Fruit fly (Drosophila melanogaster) Kc167 (cell line): ENCODE results near the gene sphinx1.

Source experiments
- Myc ChIP-seq: fragments of >200 bp; optimal IDR thresholded peaks from 2 replicates; lab custom pipeline; 2017; ENCODE audit warnings: missing external identifiers
- Sin3A ChIP-seq: fragments of >200 bp; optimal IDR thresholded peaks from 2 replicates; lab custom pipeline; 2018; ENCODE audit warnings: missing external identifiers
- h ChIP-seq: fragments of >200 bp; optimal IDR thresholded peaks from 3 replicates; lab custom pipeline; 2018; ENCODE audit warnings: missing external identifiers
- insv ChIP-seq: fragments of >200 bp; optimal IDR thresholded peaks from 3 replicates; lab custom pipeline; 2018; ENCODE audit warnings: missing external identifiers
- psq ChIP-seq: fragments of >200 bp; optimal IDR thresholded peaks from 2 replicates; lab custom pipeline; 2017; ENCODE audit warnings: missing external identifiers
- ttk ChIP-seq: sonication (Bioruptor generic); optimal IDR thresholded peaks from 2 replicates; lab custom pipeline; 2017; ENCODE audit warnings: missing external identifiers

sphinx1 gene

DNA sequence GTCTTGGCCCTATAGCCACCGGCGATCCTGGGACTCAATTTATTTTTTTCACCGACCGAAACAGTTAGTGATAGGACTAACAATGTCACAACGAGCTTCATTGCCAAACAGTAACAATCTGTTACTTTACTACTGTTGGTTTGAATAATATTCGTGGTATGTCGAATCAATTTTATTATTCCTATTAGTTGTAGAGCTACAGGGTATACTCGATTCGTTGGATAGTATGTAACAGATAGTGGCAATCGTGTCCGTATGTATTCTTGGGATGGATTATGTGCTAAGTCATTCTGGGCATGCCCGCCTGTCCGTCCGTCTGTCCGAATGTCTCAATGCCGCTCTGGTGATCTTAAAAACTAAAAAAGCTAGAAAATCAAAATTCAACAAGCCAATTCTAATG, at the start of gene sphinx1:
TSS of gene sphinx1 (minus strand) at position 101 of the 400 bp plus-strand sequence.
- no peak for TF ChIP-seq insv (lab: Kevin White, UChicago)
- no peak for TF ChIP-seq psq (lab: Kevin White, UChicago)
- no peak for TF ChIP-seq Myc (lab: Kevin White, UChicago)
- no peak for TF ChIP-seq h (lab: Kevin White, UChicago)
- TF ChIP-seq Sin3A (lab: Kevin White, UChicago), result no peak
- no peak for TF ChIP-seq ttk (lab: Kevin White, UChicago)

DNA sequence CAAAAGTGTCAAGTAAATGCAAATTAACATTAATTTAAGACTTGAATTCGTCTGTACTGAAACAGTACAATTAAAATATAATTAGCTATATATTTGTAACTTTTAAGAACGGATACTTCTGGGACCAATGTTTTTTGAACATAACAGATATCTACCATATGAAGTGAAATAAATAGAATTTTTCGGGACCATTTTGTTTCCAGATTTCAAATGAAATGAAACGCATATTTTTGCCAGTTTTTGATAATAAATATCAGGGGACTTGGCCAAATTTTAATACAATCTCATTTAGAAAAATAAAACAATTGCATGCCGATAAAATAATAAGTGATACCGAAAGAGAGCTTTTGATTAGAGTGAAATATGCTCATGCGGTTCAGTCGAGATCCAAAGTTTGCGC, 46.5 kb upstream of the sphinx1 start, which contains the start of gene mthl6:
TSS of gene mthl6 (plus strand) at position 301 of the 400 bp plus-strand sequence.
- no peak for TF ChIP-seq psq (lab: Kevin White, UChicago)
- no peak for TF ChIP-seq Myc (lab: Kevin White, UChicago)
- TF ChIP-seq insv (lab: Kevin White, UChicago), result no peak
- no peak for TF ChIP-seq h (lab: Kevin White, UChicago)
- TF ChIP-seq Sin3A (lab: Kevin White, UChicago), result no peak
- no peak for TF ChIP-seq ttk (lab: Kevin White, UChicago)

DNA sequence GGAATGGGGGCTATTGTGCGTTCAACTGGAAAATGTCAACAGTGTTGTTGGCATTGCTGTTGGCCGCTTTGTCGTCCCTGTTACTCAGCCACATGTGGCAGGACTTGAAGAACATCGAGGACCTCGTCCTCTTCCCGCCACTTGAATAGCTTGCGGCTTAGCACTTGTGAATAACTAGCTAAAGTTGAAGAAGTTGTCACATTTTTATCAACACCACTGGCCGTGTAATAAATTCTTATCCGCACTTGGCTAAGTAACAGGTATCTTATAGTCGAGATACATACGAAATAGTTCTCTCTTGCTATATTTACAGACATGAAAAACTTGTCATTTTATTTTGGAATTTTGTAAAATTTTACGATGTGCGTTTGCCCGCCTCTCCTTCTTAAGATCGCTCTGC, 36.1 kb upstream of the sphinx1 start, which contains the start of gene CG43292:
TSS of gene CG43292 (plus strand) at position 301 of the 400 bp plus-strand sequence.
- no peak for TF ChIP-seq ttk (lab: Kevin White, UChicago)

DNA sequence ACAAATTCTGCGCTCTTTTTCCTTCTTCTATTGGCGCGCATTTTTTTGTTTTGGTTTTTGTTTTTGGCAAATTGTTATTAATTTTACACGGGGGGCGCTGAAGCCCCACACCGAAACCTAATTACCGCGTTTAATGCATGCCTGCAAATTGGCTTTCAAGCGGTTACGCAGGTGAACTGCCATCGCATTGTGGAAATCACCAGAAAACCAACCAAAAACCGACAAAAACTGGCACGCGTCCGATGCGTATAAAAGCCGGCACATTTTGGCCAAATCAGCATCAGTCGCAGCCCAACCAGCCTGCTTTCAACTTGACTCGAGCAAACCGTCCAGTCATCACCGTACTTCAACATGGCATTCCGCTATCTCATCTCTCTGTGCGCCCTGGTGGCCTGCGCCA, 32.1 kb upstream of the sphinx1 start, which contains the start of gene CG8541:
TSS of gene CG8541 (plus strand) at position 301 of the 400 bp plus-strand sequence.
- no peak for TF ChIP-seq Myc (lab: Kevin White, UChicago)
- TF ChIP-seq psq (lab: Kevin White, UChicago), result no peak
- no peak for TF ChIP-seq insv (lab: Kevin White, UChicago)
- no peak for TF ChIP-seq h (lab: Kevin White, UChicago)

DNA sequence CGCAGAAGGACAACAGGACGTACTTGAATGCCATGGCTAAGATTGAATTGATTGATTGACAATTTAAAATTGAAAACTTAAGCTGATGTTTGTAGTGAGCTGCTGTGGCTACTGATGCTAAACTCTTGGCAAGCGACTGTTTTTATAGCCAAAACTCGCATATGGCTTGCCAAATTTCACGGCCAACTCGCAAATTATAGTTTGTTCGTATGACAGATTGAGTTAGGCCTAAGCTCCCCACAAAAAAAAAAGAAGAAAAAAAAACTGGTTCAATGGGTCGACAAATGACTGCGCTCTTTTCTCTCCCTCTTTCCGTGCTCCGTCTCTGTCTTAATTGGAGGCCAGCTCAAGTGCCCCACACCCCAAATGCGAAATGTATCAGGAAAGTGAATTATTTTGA, 31.0 kb upstream of the sphinx1 start, which contains the start of gene CG8543:
TSS of gene CG8543 (minus strand) at position 101 of the 400 bp plus-strand sequence.
- TF ChIP-seq h (lab: Kevin White, UChicago) (no peak), ttk (lab: Kevin White, UChicago) (no peak), insv (lab: Kevin White, UChicago) (no peak), Myc (lab: Kevin White, UChicago) (no peak), psq (lab: Kevin White, UChicago) (no peak), Sin3A (lab: Kevin White, UChicago) (no peak)

DNA sequence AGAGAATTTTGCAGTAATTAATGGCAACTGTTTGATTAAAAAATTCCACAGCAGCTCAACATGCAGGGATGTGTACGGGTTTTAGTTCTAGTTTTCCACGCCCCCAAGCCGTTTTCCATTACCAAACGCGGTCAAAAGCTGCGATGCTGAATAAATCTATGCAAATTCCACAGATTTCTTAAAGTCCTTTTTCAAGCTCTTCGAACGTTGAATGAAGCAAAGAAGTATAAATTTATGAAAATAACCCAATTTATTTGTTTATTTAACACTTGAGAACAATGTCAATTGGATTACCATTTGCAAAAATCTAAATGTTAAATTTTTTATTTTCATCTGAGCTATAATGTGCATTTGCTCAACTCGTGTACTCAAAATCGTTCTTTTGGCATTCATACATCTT, 26.0 kb upstream of the sphinx1 start, which contains the start of the genes CG42660, CG42661 and Tsp66A:
TSS of gene CG42660 (plus strand) at position 301 of the 400 bp plus-strand sequence.
TSS of gene CG42661 (plus strand) at position 301 of the 400 bp plus-strand sequence.
TSS of gene Tsp66A (plus strand) at position 301 of the 400 bp plus-strand sequence.
- TF ChIP-seq h (lab: Kevin White, UChicago) (no peak), insv (lab: Kevin White, UChicago) (no peak), ttk (lab: Kevin White, UChicago) (no peak), Myc (lab: Kevin White, UChicago) (no peak), Sin3A (lab: Kevin White, UChicago) (no peak)

DNA sequence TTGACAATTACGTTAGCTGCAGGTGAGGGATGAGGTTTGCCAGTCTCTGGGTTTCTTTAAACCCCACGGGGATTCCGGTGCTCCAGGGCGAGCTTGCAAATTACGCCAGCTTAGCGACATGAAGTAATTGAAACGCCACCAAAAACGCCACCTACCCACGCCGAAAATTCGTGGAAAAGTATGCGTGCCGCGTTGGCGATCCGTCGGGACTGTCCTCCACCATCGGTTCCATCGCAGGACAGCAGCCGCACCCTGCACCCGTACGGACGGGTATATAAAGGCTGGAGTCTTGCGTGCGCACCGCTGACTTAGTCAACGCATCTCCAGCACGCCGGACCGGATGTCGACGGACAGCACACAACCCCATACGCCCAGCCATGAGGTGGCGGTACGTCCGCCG, 16.6 kb upstream of the sphinx1 start, which contains the start of gene ppk26:
TSS of gene ppk26 (plus strand) at position 301 of the 400 bp plus-strand sequence.
- TF ChIP-seq h (lab: Kevin White, UChicago), result no peak
- no peak for TF ChIP-seq insv (lab: Kevin White, UChicago)

DNA sequence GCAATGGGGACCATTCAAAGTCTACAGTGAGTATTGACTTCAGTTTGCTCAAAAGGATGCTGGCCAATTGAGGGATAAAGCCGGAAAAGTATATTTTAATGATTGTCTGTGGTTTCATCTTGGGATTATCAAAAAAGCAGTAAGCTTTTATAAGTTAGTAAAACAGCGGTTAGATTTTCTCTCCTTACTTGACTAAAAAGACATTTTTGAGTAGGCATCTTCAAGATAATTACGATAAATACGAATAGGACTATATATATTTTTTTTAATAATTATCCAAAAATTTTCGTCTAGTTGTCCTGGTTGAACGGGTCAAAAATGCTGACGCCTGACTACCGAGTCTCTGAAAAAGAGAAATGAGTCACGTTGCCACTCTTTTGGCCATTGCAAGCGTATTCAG, 11.3 kb upstream of the sphinx1 start, which contains the start of gene CG33278:
TSS of gene CG33278 (plus strand) at position 301 of the 400 bp plus-strand sequence.
- TF ChIP-seq psq (lab: Kevin White, UChicago) (no peak), Myc (lab: Kevin White, UChicago) (no peak), Sin3A (lab: Kevin White, UChicago) (no peak)

DNA sequence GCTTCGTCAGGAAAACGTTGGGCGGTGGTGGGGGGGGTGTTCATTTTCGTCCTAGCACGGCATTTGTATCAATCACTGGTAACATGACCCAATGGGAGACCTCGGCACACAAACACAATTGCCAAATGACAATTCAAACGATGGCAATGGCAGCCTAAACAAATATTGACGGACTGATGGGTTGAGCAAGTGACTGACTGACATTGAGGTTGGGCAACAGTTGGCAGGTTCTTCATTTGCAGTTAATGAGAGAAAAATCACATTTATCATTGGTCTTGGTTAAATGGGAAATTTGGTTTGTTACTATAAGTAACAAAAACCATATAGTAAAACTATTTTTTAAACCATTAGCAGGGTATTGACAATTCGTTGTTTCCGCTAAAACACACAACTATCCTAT, 9.9 kb upstream of the sphinx1 start:
- TF ChIP-seq ttk (lab: Kevin White, UChicago) (no peak), h (lab: Kevin White, UChicago) (no peak), insv (lab: Kevin White, UChicago) (no peak)

DNA sequence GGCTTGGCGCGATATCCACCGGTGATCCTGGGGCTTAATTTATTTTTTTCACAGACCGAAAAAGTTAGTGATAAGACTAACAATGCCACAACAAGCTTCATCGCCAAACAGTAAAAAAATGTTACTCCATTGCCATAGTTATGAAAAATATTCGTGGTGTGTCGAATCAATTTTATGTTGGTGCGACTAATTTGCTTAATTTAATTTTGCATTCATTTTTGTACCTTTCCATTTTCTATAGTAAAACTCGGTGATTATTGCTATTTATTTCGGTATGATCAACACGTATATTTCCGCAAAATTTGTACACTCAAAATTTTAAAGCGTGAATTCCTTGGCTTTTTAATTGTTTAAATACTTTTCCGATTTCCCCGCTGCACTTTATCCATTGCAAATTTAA, 1.4 kb upstream of the sphinx1 start, which contains the start of gene sphinx2:
TSS of gene sphinx2 (minus strand) at position 101 of the 400 bp plus-strand sequence.
- no peak for TF ChIP-seq psq (lab: Kevin White, UChicago)
- TF ChIP-seq ttk (lab: Kevin White, UChicago), result no peak
- no peak for TF ChIP-seq insv (lab: Kevin White, UChicago)
- TF ChIP-seq Myc (lab: Kevin White, UChicago), result no peak
- no peak for TF ChIP-seq Sin3A (lab: Kevin White, UChicago)
- no peak for TF ChIP-seq h (lab: Kevin White, UChicago)

DNA sequence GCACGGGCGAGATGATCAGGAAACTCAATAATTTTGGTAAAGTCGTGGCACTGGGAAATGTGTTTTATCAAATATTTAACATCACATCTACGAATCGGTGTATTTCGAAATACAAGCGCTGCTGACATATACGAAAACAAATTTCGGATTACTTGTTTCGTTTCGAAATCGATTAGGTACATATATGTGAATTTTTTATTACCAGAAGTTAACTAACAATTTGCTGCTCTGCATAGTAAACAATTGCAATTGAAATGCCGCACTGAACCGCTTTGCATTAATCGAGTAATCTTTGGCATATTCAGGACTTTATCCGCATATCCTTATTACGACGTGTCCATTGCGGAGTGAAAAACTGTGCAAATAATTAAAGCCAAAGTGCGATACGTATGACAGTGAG, 1.8 kb downstream of the sphinx1 start, which contains the start of gene CG14835:
TSS of gene CG14835 (minus strand) at position 101 of the 400 bp plus-strand sequence.
- TF ChIP-seq insv (lab: Kevin White, UChicago) (no peak), psq (lab: Kevin White, UChicago) (no peak), Sin3A (lab: Kevin White, UChicago) (no peak), h (lab: Kevin White, UChicago) (no peak), Myc (lab: Kevin White, UChicago) (no peak), ttk (lab: Kevin White, UChicago) (no peak)
